Worm (Caenorhabditis elegans): ENCODE measurements around the gene C28A5.2.

C28A5.2 gene

DNA sequence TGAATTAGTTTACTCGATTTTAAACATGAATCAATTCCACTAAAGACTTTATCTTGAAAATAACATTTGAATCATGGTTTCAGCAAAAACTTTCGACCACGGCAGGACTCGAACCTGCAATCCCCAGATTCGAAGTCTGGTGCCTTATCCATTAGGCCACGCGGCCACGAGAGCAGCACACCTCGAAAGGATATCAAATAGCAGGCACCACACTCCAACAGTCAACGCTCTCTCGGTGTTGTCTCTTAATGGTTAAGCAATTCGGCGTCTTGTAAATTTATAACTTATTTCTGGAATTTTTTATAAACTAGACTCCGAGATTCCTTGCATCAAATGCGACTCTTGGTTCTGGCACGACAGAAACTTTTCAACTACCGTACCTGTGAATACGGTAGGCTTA is 31.4 kb upstream of the C28A5.2 start (continued):
- TF ChIP-seq xnd-1 (tag; optimal IDR thresholded peaks at IDR 0.05) (peak; percentile 20), Y53F4B.3 (GFP tag; IDR thresholded peaks at IDR 0.05) (peak; percentile 45; the same call in 1 of the 2 replicates), rpc-1 (optimal IDR thresholded peaks at IDR 0.05) (peak; percentile 89), rpc-1 (tag; optimal IDR thresholded peaks at IDR 0.05) (peak; percentile 90), ccch-3 (GFP tag; optimal IDR thresholded peaks at IDR 0.05) (no peak), C17E4.6 (GFP tag; IDR thresholded peaks at IDR 0.05) (0 out of 2 replicates have a peak, but pooled peaks have one; percentile 36), nhr-120 (GFP tag; IDR thresholded peaks at IDR 0.05) (no peak), F37B4.10 (GFP tag; IDR thresholded peaks at IDR 0.05) (no peak), let-526 (GFP tag; IDR thresholded peaks at IDR 0.05) (peak; percentile 67; the same call in 1 of the 2 replicates), die-1 (tag; optimal IDR thresholded peaks at IDR 0.05) (peak; percentile 80), hmg-20 (GFP tag; IDR thresholded peaks at IDR 0.05) (peak; percentile 54; the same call in 1 of the 2 replicates), nfyb-1 (GFP tag; IDR thresholded peaks at IDR 0.05) (peak; percentile 84), lin-35 (GFP tag; optimal IDR thresholded peaks at IDR 0.05) (peak in 1 of 3 experiments; percentile 68), D2030.7 (GFP tag; IDR thresholded peaks at IDR 0.05) (peak; percentile 55), cebp-2 (GFP tag; IDR thresholded peaks at IDR 0.05) (no peak), egl-18 (GFP tag; IDR thresholded peaks at IDR 0.05) (0 out of 2 replicates have a peak, but pooled peaks have one; percentile 24), nhr-80 (tag; optimal IDR thresholded peaks at IDR 0.05) (peak; percentile 14), ama-1 (optimal IDR thresholded peaks at IDR 0.05) (no peak), ama-1 (GFP tag; optimal IDR thresholded peaks at IDR 0.05) (peak in 1 of 2 experiments; percentile 84), dpff-1 (tag; optimal IDR thresholded peaks at IDR 0.05) (peak; percentile 81), attf-5 (GFP tag; optimal IDR thresholded peaks at IDR 0.05) (peak; percentile 52), F57C9.4 (tag; optimal IDR thresholded peaks at IDR 0.05) (peak; percentile 72), lin-40 (tag; optimal IDR thresholded peaks at IDR 0.05) (peak; percentile 74), C06A6.2 (GFP tag; conservative IDR thresholded peaks at IDR 0.05) (peak; percentile 73), K11D2.4 (GFP tag; IDR thresholded peaks at IDR 0.05) (0 out of 2 replicates have a peak, but pooled peaks have one; percentile 45), B0336.3 (GFP tag; IDR thresholded peaks at IDR 0.05) (0 out of 2 replicates have a peak, but pooled peaks have one; percentile 44), Y56A3A.18 (GFP tag; IDR thresholded peaks at IDR 0.05) (peak; percentile 78; the same call in 1 of the 2 replicates), fkh-3 (tag; optimal IDR thresholded peaks at IDR 0.05) (peak; percentile 75), Y79H2A.3 (GFP tag; conservative IDR thresholded peaks at IDR 0.05) (no peak), egl-44 (GFP tag; IDR thresholded peaks at IDR 0.05) (peak; percentile 82; the same call in 1 of the 2 replicates), hlh-26 (GFP tag; conservative IDR thresholded peaks at IDR 0.05) (no peak), tbp1 (GFP tag; optimal IDR thresholded peaks at IDR 0.05) (peak; percentile 97), F10E7.11 (tag; optimal IDR thresholded peaks at IDR 0.05) (peak; percentile 73), nfya-2 (GFP tag; IDR thresholded peaks at IDR 0.05) (no peak), F52B5.7 (tag; optimal IDR thresholded peaks at IDR 0.05) (peak; percentile 83), efl-1 (GFP tag; optimal IDR thresholded peaks at IDR 0.05) (no peak), cebp-1 (GFP tag; IDR thresholded peaks at IDR 0.05) (no peak), cebp-1 (tag; optimal IDR thresholded peaks at IDR 0.05) (peak; percentile 72), repo-1 (tag; optimal IDR thresholded peaks at IDR 0.05) (peak; percentile 81), lin-54 (GFP tag; optimal IDR thresholded peaks at IDR 0.05) (peak; percentile 53), ceh-40 (GFP tag; IDR thresholded peaks at IDR 0.05) (0 out of 2 replicates have a peak, but pooled peaks have one; percentile 57), attf-3 (GFP tag; conservative IDR thresholded peaks at IDR 0.05) (no peak; the same call in 1 of the 2 replicates), ceh-79 (tag; optimal IDR thresholded peaks at IDR 0.05) (peak; percentile 70), let-607 (tag; optimal IDR thresholded peaks at IDR 0.05) (peak; percentile 55 to 67), aptf-3 (GFP tag; IDR thresholded peaks at IDR 0.05) (0 out of 2 replicates have a peak, but pooled peaks have one; percentile 75), madf-6 (GFP tag; IDR thresholded peaks at IDR 0.05) (peak; percentile 77), madf-3 (GFP tag; IDR thresholded peaks at IDR 0.05) (0 out of 2 replicates have a peak, but pooled peaks have one; percentile 62), Y95B8A.8 (GFP tag; IDR thresholded peaks at IDR 0.05) (no peak), lir-1 (GFP tag; conservative IDR thresholded peaks at IDR 0.05) (peak; percentile 61; the same call in 1 of the 2 replicates), F22D6.2 (tag; optimal IDR thresholded peaks at IDR 0.05) (no peak)
